Fruit fly (Drosophila melanogaster) whole organism, embryonic: ENCODE results near the gene CG13114.

ENCODE experiments used
- ATbp ChIP-seq: fragments of 200-800 bp; sonication (Bioruptor generic); optimal IDR thresholded peaks from 2 replicates; lab custom pipeline; 2017; ENCODE audit warnings: missing biosample characterization, mild to moderate bottlenecking, missing genetic modification characterization, missing genetic modification reagents
- Atf-2 ChIP-seq: fragments of 200-800 bp; sonication (Bioruptor generic); optimal IDR thresholded peaks from 2 replicates; lab custom pipeline; 2016; ENCODE audit warnings: missing biosample characterization, missing genetic modification characterization
- Awh ChIP-seq: fragments of 200-800 bp; sonication (Bioruptor generic); IDR thresholded peaks from 2 replicates; pipeline ENCODE4, ENCODE4 v1.3.6; 2022; ENCODE audit warnings: missing biosample characterization, missing genetic modification characterization
- Bgb ChIP-seq: fragments of 200-800 bp; sonication (Bioruptor generic); IDR thresholded peaks from 2 replicates; pipeline ENCODE4 v1.3.6; 2022; ENCODE audit warnings: missing biosample characterization, missing genetic modification characterization; ENCODE audit not compliant: partially characterized antibody
- CG11085 ChIP-seq: fragments of 200-800 bp; sonication (Bioruptor generic); IDR thresholded peaks from 2 replicates; pipeline ENCODE4 v1.3.6; 2022; ENCODE audit warnings: missing biosample characterization, missing genetic modification characterization
- CG12155 ChIP-seq: fragments of 200-800 bp; sonication (Bioruptor generic); optimal IDR thresholded peaks from 3 replicates; lab custom pipeline; 2016; ENCODE audit warnings: missing biosample characterization, missing genetic modification characterization
- CG13775 ChIP-seq: fragments of 200-800 bp; sonication (Bioruptor generic); optimal IDR thresholded peaks from 3 replicates; lab custom pipeline; 2017; ENCODE audit warnings: missing biosample characterization, mild to moderate bottlenecking, missing genetic modification characterization
- CG15601 ChIP-seq: fragments of 200-800 bp; sonication (Bioruptor generic); optimal IDR thresholded peaks from 3 replicates; lab custom pipeline; 2019; ENCODE audit warnings: missing biosample characterization, mild to moderate bottlenecking, missing genetic modification characterization, moderate library complexity
- CG1603 ChIP-seq: fragments of 200-800 bp; sonication (Bioruptor generic); optimal IDR thresholded peaks from 2 replicates; lab custom pipeline; 2019; ENCODE audit warnings: missing biosample characterization, mild to moderate bottlenecking, missing genetic modification characterization, moderate library complexity
- CG18599 ChIP-seq: fragments of 200-800 bp; sonication (Bioruptor generic); optimal IDR thresholded peaks from 3 replicates; lab custom pipeline; 2017; ENCODE audit warnings: missing biosample characterization, missing genetic modification characterization, mild to moderate bottlenecking, moderate library complexity, missing genetic modification reagents
- CG2129 ChIP-seq: fragments of 200-800 bp; sonication (Bioruptor generic); IDR thresholded peaks from 2 replicates; pipeline ENCODE4 v1.3.6; 2022; ENCODE audit warnings: missing biosample characterization, missing genetic modification characterization; ENCODE audit not compliant: partially characterized antibody
- CG2889 ChIP-seq: fragments of 200-800 bp; sonication (Bioruptor generic); IDR thresholded peaks from 3 replicates; pipeline ENCODE4 v1.3.6; 2022; ENCODE audit warnings: missing biosample characterization, missing genetic modification characterization
- CG3065 ChIP-seq: fragments of 200-800 bp; sonication (Bioruptor generic); optimal IDR thresholded peaks from 2 replicates; lab custom pipeline; 2016; ENCODE audit warnings: missing biosample characterization, missing genetic modification characterization
- CG31388 ChIP-seq: fragments of 200-800 bp; sonication (Bioruptor generic); optimal IDR thresholded peaks from 2 replicates; lab custom pipeline; 2016; ENCODE audit warnings: missing biosample characterization, missing genetic modification characterization
- CG3163 ChIP-seq: fragments of 200-800 bp; sonication (Bioruptor generic); optimal IDR thresholded peaks from 3 replicates; lab custom pipeline; 2016; ENCODE audit warnings: missing biosample characterization, missing genetic modification characterization
- CG33213 ChIP-seq: fragments of 200-800 bp; sonication (Bioruptor generic); optimal IDR thresholded peaks from 3 replicates; lab custom pipeline; 2016; ENCODE audit warnings: missing biosample characterization, missing genetic modification characterization
- CG34376 ChIP-seq: fragments of 200-800 bp; sonication (Bioruptor generic); optimal IDR thresholded peaks from 2 replicates; lab custom pipeline; 2018; ENCODE audit warnings: missing biosample characterization, mild to moderate bottlenecking, missing genetic modification characterization
- CG4282 ChIP-seq: fragments of 200-800 bp; sonication (Bioruptor generic); optimal IDR thresholded peaks from 2 replicates; lab custom pipeline; 2016; ENCODE audit warnings: missing biosample characterization, missing genetic modification characterization
- CG4404 ChIP-seq: fragments of 200-800 bp; sonication (Bioruptor generic); IDR thresholded peaks from 2 replicates; pipeline ENCODE4 v1.3.6; 2022; ENCODE audit warnings: missing biosample characterization, missing genetic modification characterization
- CG4820 ChIP-seq: fragments of 200-800 bp; sonication (Bioruptor generic); optimal IDR thresholded peaks from 3 replicates; lab custom pipeline; 2016; ENCODE audit warnings: missing biosample characterization, missing genetic modification characterization
- D19B ChIP-seq: fragments of 200-800 bp; sonication (Bioruptor generic); optimal IDR thresholded peaks from 2 replicates; lab custom pipeline; 2017; ENCODE audit warnings: missing biosample characterization, mild to moderate bottlenecking, missing genetic modification characterization
- Dbx ChIP-seq: fragments of 200-800 bp; sonication (Bioruptor generic); IDR thresholded peaks from 3 replicates; pipeline ENCODE4 v1.3.6; 2022; ENCODE audit warnings: missing biosample characterization, missing genetic modification characterization
- Dll ChIP-seq: fragments of 200-800 bp; sonication (Bioruptor generic); IDR thresholded peaks from 4 replicates; pipeline ENCODE4 v1.3.6; 2022; ENCODE audit warnings: missing biosample characterization, missing genetic modification characterization; ENCODE audit not compliant: partially characterized antibody
- E2f2 ChIP-seq: fragments of 200-800 bp; sonication (Bioruptor generic); IDR thresholded peaks from 2 replicates; pipeline ENCODE4 v1.3.6; 2022; ENCODE audit warnings: missing biosample characterization, missing genetic modification characterization
- ERR ChIP-seq: fragments of 200-800 bp; sonication (Bioruptor generic); optimal IDR thresholded peaks from 2 replicates; lab custom pipeline; 2016; ENCODE audit warnings: missing biosample characterization, missing genetic modification characterization
- HmgZ ChIP-seq: fragments of 200-800 bp; sonication (Bioruptor generic); optimal IDR thresholded peaks from 2 replicates; lab custom pipeline; 2018; ENCODE audit warnings: missing biosample characterization, mild to moderate bottlenecking, missing genetic modification characterization
- Lhr ChIP-seq: fragments of 200-800 bp; sonication (Bioruptor generic); optimal IDR thresholded peaks from 3 replicates; lab custom pipeline; 2017; ENCODE audit warnings: mild to moderate bottlenecking, missing biosample characterization, missing genetic modification reagents, missing genetic modification characterization
- MTF-1 ChIP-seq: fragments of 200-800 bp; sonication (Bioruptor generic); optimal IDR thresholded peaks from 2 replicates; lab custom pipeline; 2018; ENCODE audit warnings: missing biosample characterization, mild to moderate bottlenecking, missing genetic modification characterization, borderline replicate concordance
- NK7.1 ChIP-seq: fragments of 200-800 bp; sonication (Bioruptor generic); optimal IDR thresholded peaks from 3 replicates; lab custom pipeline; 2016; ENCODE audit warnings: missing biosample characterization, missing genetic modification characterization
- Vsx1 ChIP-seq: fragments of 200-800 bp; sonication (Bioruptor generic); optimal IDR thresholded peaks from 2 replicates; lab custom pipeline; 2017; ENCODE audit warnings: missing biosample characterization, mild to moderate bottlenecking, missing genetic modification characterization, missing genetic modification reagents
- aop ChIP-seq: fragments of 200-800 bp; sonication (Bioruptor generic); IDR thresholded peaks from 2 replicates; pipeline ENCODE4 v1.3.6; 2022; ENCODE audit warnings: missing biosample characterization, missing genetic modification characterization
- ara ChIP-seq: fragments of 200-800 bp; sonication (Bioruptor generic); IDR thresholded peaks from 2 replicates; pipeline ENCODE4 v1.3.6; 2022; ENCODE audit warnings: missing biosample characterization, missing genetic modification characterization
- chif ChIP-seq, 2 experiments: fragments of 200-800 bp; sonication (Bioruptor generic); optimal IDR thresholded peaks; 3 replicates each; lab custom pipeline; 2016; ENCODE audit warnings: missing biosample characterization in 2 of 2, missing genetic modification characterization in 2 of 2
- chn ChIP-seq: fragments of 200-800 bp; sonication (Bioruptor generic); optimal IDR thresholded peaks from 2 replicates; lab custom pipeline; 2016; ENCODE audit warnings: missing biosample characterization, missing genetic modification characterization
- dimm ChIP-seq: fragments of 200-800 bp; sonication (Bioruptor generic); IDR thresholded peaks from 2 replicates; pipeline ENCODE4 v1.3.6; 2022; ENCODE audit warnings: missing biosample characterization, missing genetic modification characterization
- esg ChIP-seq: fragments of 200-800 bp; sonication (Bioruptor generic); conservative IDR thresholded peaks from 2 replicates; pipeline ENCODE4 v1.3.6; 2022; ENCODE audit warnings: missing biosample characterization, missing genetic modification characterization
- grau ChIP-seq: fragments of 200-800 bp; optimal IDR thresholded peaks from 3 replicates; lab custom pipeline; 2019; ENCODE audit warnings: missing biosample characterization, mild to moderate bottlenecking, missing genetic modification characterization, moderate library complexity
- gro ChIP-seq: fragments of 200-800 bp; sonication (Bioruptor generic); optimal IDR thresholded peaks from 2 replicates; lab custom pipeline; 2016; ENCODE audit warnings: missing biosample characterization, missing genetic modification characterization
- gt ChIP-seq: fragments of 200-800 bp; sonication (Bioruptor generic); IDR thresholded peaks from 2 replicates; pipeline ENCODE4 v1.3.6; 2022; ENCODE audit warnings: missing biosample characterization, missing genetic modification characterization
- mirr ChIP-seq: fragments of 200-800 bp; sonication (Bioruptor generic); optimal IDR thresholded peaks from 3 replicates; lab custom pipeline; 2018; ENCODE audit warnings: missing biosample characterization, mild to moderate bottlenecking, missing genetic modification characterization
- nerfin-1 ChIP-seq: fragments of 200-800 bp; sonication (Bioruptor generic); optimal IDR thresholded peaks from 3 replicates; lab custom pipeline; 2019; ENCODE audit warnings: missing biosample characterization, mild to moderate bottlenecking, missing genetic modification characterization, moderate library complexity
- nmo ChIP-seq: fragments of 200-800 bp; sonication (Bioruptor generic); optimal IDR thresholded peaks from 2 replicates; lab custom pipeline; 2018; ENCODE audit warnings: missing biosample characterization, mild to moderate bottlenecking, missing genetic modification characterization, moderate library complexity
- oc ChIP-seq: fragments of 200-800 bp; sonication (Bioruptor generic); optimal IDR thresholded peaks from 2 replicates; lab custom pipeline; 2018; ENCODE audit warnings: missing biosample characterization, mild to moderate bottlenecking, missing genetic modification characterization, moderate library complexity
- psq ChIP-seq: fragments of 200-800 bp; sonication (Bioruptor generic); optimal IDR thresholded peaks from 2 replicates; lab custom pipeline; 2017; ENCODE audit warnings: missing biosample characterization, missing genetic modification characterization
- pum ChIP-seq: fragments of 200-800 bp; sonication (Bioruptor generic); optimal IDR thresholded peaks from 2 replicates; lab custom pipeline; 2016; ENCODE audit warnings: missing biosample characterization, missing genetic modification characterization
- so ChIP-seq: fragments of 200-800 bp; sonication (Bioruptor generic); IDR thresholded peaks from 3 replicates; pipeline ENCODE4 v1.3.6; 2022; ENCODE audit warnings: missing biosample characterization, missing genetic modification characterization
- tll ChIP-seq, 2 experiments: fragments of 200-800 bp in 1 of 2; fragments of >200 bp in 1 of 2; sonication (Bioruptor generic) in 1 of 2; optimal IDR thresholded peaks; 2 replicates each; lab custom pipeline; 2017 to 2019; ENCODE audit warnings: missing biosample characterization in 2 of 2, missing genetic modification characterization in 2 of 2, mild to moderate bottlenecking in 1 of 2, moderate library complexity in 1 of 2
- wek ChIP-seq: fragments of 200-800 bp; sonication (Bioruptor generic); optimal IDR thresholded peaks from 3 replicates; lab custom pipeline; 2018; ENCODE audit warnings: missing biosample characterization, mild to moderate bottlenecking, missing genetic modification characterization, moderate library complexity
- wor ChIP-seq: fragments of 200-800 bp; sonication (Bioruptor generic); IDR thresholded peaks from 2 replicates; pipeline ENCODE4 v1.3.6; 2022; ENCODE audit warnings: missing biosample characterization, missing genetic modification characterization

CG13114 gene

DNA sequence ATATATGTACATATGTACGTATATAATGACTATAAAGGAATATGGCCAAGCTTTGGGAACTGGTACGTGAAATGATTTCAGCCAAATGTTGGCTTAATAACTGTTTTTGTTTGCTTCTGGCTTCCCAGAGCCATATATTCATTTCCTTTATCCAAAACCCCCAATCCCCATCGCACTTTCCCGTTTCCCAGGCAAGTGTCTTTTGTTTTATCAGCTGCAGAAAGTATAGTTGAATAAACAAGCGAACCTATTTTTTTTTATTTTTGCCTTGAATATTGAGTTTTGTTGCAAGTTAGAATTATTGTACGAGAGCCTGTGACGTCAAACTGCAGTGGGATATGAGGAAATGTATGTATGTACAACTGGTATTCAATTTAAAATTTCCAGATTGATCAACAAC lies 19.1 kb upstream of the CG13114 start (continued):
- no peak for TF ChIP-seq CG4820 (GFP tag; lab: Kevin White, UChicago)
- no peak for TF ChIP-seq CG11085 (GFP tag; lab: Robert Waterston, UW)
- TF ChIP-seq Bgb (GFP tag; lab: Robert Waterston, UW) = no peak
- no peak for TF ChIP-seq E2f2 (GFP tag; lab: Robert Waterston, UW)
- no peak for TF ChIP-seq D19B
- TF ChIP-seq CG2129 (GFP tag; lab: Robert Waterston, UW) = no peak
- no peak for TF ChIP-seq CG3065 (GFP tag; lab: Kevin White, UChicago)
- TF ChIP-seq ara (GFP tag; lab: Robert Waterston, UW) = no peak
- no peak for TF ChIP-seq CG1603 (tag; lab: Kevin White, UChicago)
- no peak for TF ChIP-seq CG3163 (GFP tag; lab: Kevin White, UChicago)
- no peak for TF ChIP-seq ERR
- TF ChIP-seq ATbp (GFP tag; lab: Kevin White, UChicago) = peak; percentile 38
- TF ChIP-seq CG15601 (tag; lab: Kevin White, UChicago) = peak; percentile 2
- TF ChIP-seq wek = no peak

DNA sequence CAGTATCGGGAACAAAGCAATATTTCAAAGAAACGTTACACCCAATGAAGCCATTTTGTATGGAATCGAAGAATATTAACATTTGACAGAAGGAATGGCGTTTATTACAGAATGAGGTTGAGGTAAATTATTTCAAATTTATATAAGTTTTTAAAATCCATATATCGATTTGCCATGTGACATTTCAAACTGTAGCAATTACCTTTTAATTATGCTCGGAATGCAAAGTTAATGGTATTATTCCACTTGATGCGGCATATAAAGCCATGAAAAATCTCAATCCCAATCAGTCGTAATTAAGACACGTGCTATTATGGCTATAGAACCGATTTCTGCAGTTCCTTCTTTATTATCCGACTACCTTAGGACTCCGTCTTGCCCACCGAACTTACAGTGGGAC lies 17.4 kb upstream of the CG13114 start, which contains the start of gene CG31883:
CG31883 (plus strand) TSS at position 301 of the 400 bp plus-strand sequence.
- TF ChIP-seq so (no peak), tll (GFP tag; optimal IDR thresholded peaks at IDR 0.05; lab: Kevin White, UChicago) (no peak), nerfin-1 (tag; lab: Kevin White, UChicago) (no peak), MTF-1 (GFP tag; lab: Kevin White, UChicago) (no peak), aop (no peak), HmgZ (tag; lab: Kevin White, UChicago) (no peak), Awh (GFP tag; lab: Robert Waterston, UW) (no peak), grau (tag; lab: Kevin White, UChicago) (no peak), Dbx (GFP tag; lab: Robert Waterston, UW) (no peak), CG34376 (no peak), Lhr (GFP tag; lab: Kevin White, UChicago) (no peak)

DNA sequence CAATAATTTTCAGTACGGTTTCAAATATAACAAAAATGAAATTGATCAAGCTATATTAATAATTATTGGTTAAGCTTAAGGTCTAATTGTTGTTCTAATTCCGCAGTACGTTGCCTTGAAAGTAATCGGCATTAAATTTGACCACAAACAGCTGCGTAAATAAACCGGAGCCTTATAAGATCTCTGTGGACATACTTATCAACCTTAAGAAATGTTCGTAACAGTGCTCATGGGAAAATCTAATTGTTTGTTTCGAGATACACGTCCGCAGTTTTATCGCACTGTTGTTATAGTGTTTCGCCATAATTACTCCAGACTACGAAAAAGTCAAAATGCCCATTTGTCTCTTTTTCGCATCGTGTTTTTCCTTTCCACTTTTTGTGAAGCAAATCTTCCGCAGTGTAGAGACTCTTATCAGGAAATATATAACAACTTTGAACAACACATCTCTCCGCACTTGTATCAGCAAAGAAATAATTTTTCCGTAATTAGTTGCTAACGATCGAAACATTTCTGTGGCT lies 15.7 kb upstream of the CG13114 start:
- TF ChIP-seq CG4404 (GFP tag; lab: Robert Waterston, UW) (no peak), chif (GFP tag; optimal IDR thresholded peaks at IDR 0.05; lab: Kevin White, UChicago) (no peak), chn (GFP tag; lab: Kevin White, UChicago) (no peak), gro (GFP tag; lab: Kevin White, UChicago) (peak; percentile 5), psq (GFP tag; lab: Kevin White, UChicago) (no peak), nmo (GFP tag; lab: Kevin White, UChicago) (no peak), CG12155 (no peak), mirr (GFP tag; lab: Kevin White, UChicago) (peak; percentile 36), oc (tag; lab: Kevin White, UChicago) (no peak), CG33213 (GFP tag; lab: Kevin White, UChicago) (no peak), CG2889 (GFP tag; lab: Robert Waterston, UW) (no peak), esg (GFP tag; lab: Robert Waterston, UW) (no peak), CG31388 (GFP tag; lab: Kevin White, UChicago) (no peak), NK7.1 (GFP tag; lab: Kevin White, UChicago) (no peak), CG13775 (GFP tag; lab: Kevin White, UChicago) (no peak), CG4282 (GFP tag; lab: Kevin White, UChicago) (no peak), gt (GFP tag; lab: Robert Waterston, UW) (no peak), Vsx1 (GFP tag; lab: Kevin White, UChicago) (no peak), CG18599 (peak; percentile 8), wor (GFP tag; lab: Robert Waterston, UW) (no peak), Dll (GFP tag; lab: Robert Waterston, UW) (no peak), Atf-2 (GFP tag; lab: Kevin White, UChicago) (no peak), pum (GFP tag; lab: Kevin White, UChicago) (no peak), MTF-1 (GFP tag; lab: Kevin White, UChicago) (no peak), dimm (GFP tag; lab: Robert Waterston, UW) (no peak)
